Worm (Caenorhabditis elegans): Measurements from ENCODE around the gene F19B10.3.

The F19B10.3 gene

ce11 chrII:3681365-3682083 is 17.0 kb downstream of the F19B10.3 start, which contains the start of gene F19B10.10:
Gene F19B10.10, minus strand, starts transcription at chrII:3681415.
- no peak for TF ChIP-seq ztf-22 (GFP tag; optimal IDR thresholded peaks at IDR 0.05)
- no peak for TF ChIP-seq F33H1.4 (GFP tag; IDR thresholded peaks at IDR 0.05)
- TF ChIP-seq F23B12.7 (tag; optimal IDR thresholded peaks at IDR 0.05; ENCODE audit: insufficient read depth) = no peak
- TF ChIP-seq hmg-20 (GFP tag; IDR thresholded peaks at IDR 0.05) = no peak
- TF ChIP-seq lag-1 (GFP tag; IDR thresholded peaks at IDR 0.05) = no peak
- TF ChIP-seq hlh-26 (GFP tag; conservative IDR thresholded peaks at IDR 0.05) = no peak
- TF ChIP-seq rec-8 (tag; optimal IDR thresholded peaks at IDR 0.05) = no peak
- no peak for TF ChIP-seq F10E7.11 (tag; optimal IDR thresholded peaks at IDR 0.05)
- TF ChIP-seq snpc-1.3 (tag; optimal IDR thresholded peaks at IDR 0.05; ENCODE audit: insufficient read depth) = no peak
- TF ChIP-seq aptf-2 (GFP tag; conservative IDR thresholded peaks at IDR 0.05) = no peak
- TF ChIP-seq bed-1 (GFP tag; IDR thresholded peaks at IDR 0.05) = no peak
- TF ChIP-seq repo-1 (tag; optimal IDR thresholded peaks at IDR 0.05) = no peak
- no peak for TF ChIP-seq athp-1 (tag; optimal IDR thresholded peaks at IDR 0.05)

ce11 chrII:3682770-3683234 is 18.2 kb downstream of the F19B10.3 start, which contains the start of gene F19B10.1:
Gene F19B10.1, plus strand, starts transcription at chrII:3683184.
- TF ChIP-seq lin-54 (GFP tag; optimal IDR thresholded peaks at IDR 0.05) (peak; percentile 80), nfya-2 (GFP tag; IDR thresholded peaks at IDR 0.05) (no peak), ceh-40 (GFP tag; IDR thresholded peaks at IDR 0.05) (no peak), ceh-100 (GFP tag; IDR thresholded peaks at IDR 0.05) (no peak), egl-18 (GFP tag; IDR thresholded peaks at IDR 0.05) (no peak), let-526 (GFP tag; IDR thresholded peaks at IDR 0.05) (no peak), atf-7 (tag; optimal IDR thresholded peaks at IDR 0.05) (no peak), ceh-91 (GFP tag; IDR thresholded peaks at IDR 0.05) (no peak), nhr-27 (tag; optimal IDR thresholded peaks at IDR 0.05) (no peak), ekl-4 (GFP tag; IDR thresholded peaks at IDR 0.05) (no peak), lsy-27 (tag; optimal IDR thresholded peaks at IDR 0.05; ENCODE audit: borderline replicate concordance, insufficient read depth) (no peak), snpc-4 (GFP tag; optimal IDR thresholded peaks at IDR 0.05) (no peak), snpc-4 (tag; optimal IDR thresholded peaks at IDR 0.05) (peak in 1 of 4 experiments; percentile 62), akir-1 (GFP tag; optimal IDR thresholded peaks at IDR 0.05) (no peak), snpc-1.3 (tag; optimal IDR thresholded peaks at IDR 0.05; ENCODE audit: insufficient read depth) (no peak), zfh-2 (GFP tag; conservative IDR thresholded peaks at IDR 0.05) (no peak), F10E7.11 (tag; optimal IDR thresholded peaks at IDR 0.05) (no peak), lin-40 (tag; optimal IDR thresholded peaks at IDR 0.05) (no peak), B0019.2 (GFP tag; conservative IDR thresholded peaks at IDR 0.05) (no peak), mxl-1 (tag; optimal IDR thresholded peaks at IDR 0.05) (no peak), gei-17 (GFP tag; optimal IDR thresholded peaks at IDR 0.05) (no peak), nhr-120 (GFP tag; IDR thresholded peaks at IDR 0.05) (no peak), tbp1 (GFP tag; optimal IDR thresholded peaks at IDR 0.05) (peak; percentile 37), ztf-6 (GFP tag; IDR thresholded peaks at IDR 0.05) (no peak), ztf-28 (GFP tag; IDR thresholded peaks at IDR 0.05) (no peak), D2030.7 (GFP tag; IDR thresholded peaks at IDR 0.05) (no peak), fkh-3 (tag; optimal IDR thresholded peaks at IDR 0.05) (no peak), nhr-90 (tag; optimal IDR thresholded peaks at IDR 0.05) (no peak), lin-35 (GFP tag; optimal IDR thresholded peaks at IDR 0.05) (peak in 1 of 3 experiments; percentile 92), ama-1 (optimal IDR thresholded peaks at IDR 0.05) (no peak), ama-1 (GFP tag; optimal IDR thresholded peaks at IDR 0.05) (no peak), F37B4.10 (GFP tag; IDR thresholded peaks at IDR 0.05) (no peak), cebp-1 (GFP tag; IDR thresholded peaks at IDR 0.05) (no peak; the same call in 1 of the 2 replicates), cebp-1 (tag; optimal IDR thresholded peaks at IDR 0.05) (no peak), tlf-1 (GFP tag; optimal IDR thresholded peaks at IDR 0.05) (no peak), mcd-1 (GFP tag; IDR thresholded peaks at IDR 0.05) (peak; percentile 66; the same call in 1 of the 2 replicates)
